Fruit fly (Drosophila melanogaster) whole organism, embryonic: Measurements from ENCODE around the gene hop.

Source experiments
- Aef1 ChIP-seq: fragments of 200-800 bp; sonication (Bioruptor generic); IDR thresholded peaks from 3 replicates; pipeline ENCODE4 v1.3.6; 2022; ENCODE audit warnings: missing biosample characterization, missing genetic modification characterization
- Blimp-1 ChIP-seq: fragments of 200-800 bp; sonication (Bioruptor generic); optimal IDR thresholded peaks from 3 replicates; lab custom pipeline; 2018; ENCODE audit warnings: missing biosample characterization, missing genetic modification characterization, mild to moderate bottlenecking, moderate library complexity, missing genetic modification reagents
- CG10267 ChIP-seq: fragments of 200-800 bp; sonication (Bioruptor generic); optimal IDR thresholded peaks from 2 replicates; lab custom pipeline; 2018; ENCODE audit warnings: missing biosample characterization, mild to moderate bottlenecking, missing genetic modification characterization, moderate library complexity
- CG10274 ChIP-seq: fragments of 200-800 bp; sonication (Bioruptor generic); optimal IDR thresholded peaks from 3 replicates; lab custom pipeline; 2017; ENCODE audit warnings: missing biosample characterization, mild to moderate bottlenecking, missing genetic modification characterization
- CG10321 ChIP-seq: fragments of 200-800 bp; sonication (Bioruptor generic); IDR thresholded peaks from 2 replicates; pipeline ENCODE4 v1.3.6; 2022; ENCODE audit warnings: missing biosample characterization, missing genetic modification characterization
- CG10979 ChIP-seq: fragments of 200-800 bp; sonication (Bioruptor generic); optimal IDR thresholded peaks from 2 replicates; lab custom pipeline; 2018; ENCODE audit warnings: missing biosample characterization, mild to moderate bottlenecking, missing genetic modification characterization, moderate library complexity
- CG12104 ChIP-seq: fragments of 200-800 bp; sonication (Bioruptor generic); optimal IDR thresholded peaks from 3 replicates; lab custom pipeline; 2016; ENCODE audit warnings: missing biosample characterization, missing genetic modification characterization
- CG12391 ChIP-seq: fragments of 200-800 bp; sonication (Bioruptor generic); optimal IDR thresholded peaks from 3 replicates; lab custom pipeline; 2018; ENCODE audit warnings: missing biosample characterization, mild to moderate bottlenecking, missing genetic modification characterization, moderate library complexity
- CG12942 ChIP-seq: fragments of 200-800 bp; sonication (Bioruptor generic); optimal IDR thresholded peaks from 3 replicates; lab custom pipeline; 2016; ENCODE audit warnings: missing biosample characterization, missing genetic modification characterization
- CG17186 ChIP-seq: fragments of 200-800 bp; sonication (Bioruptor generic); optimal IDR thresholded peaks from 3 replicates; lab custom pipeline; 2017; ENCODE audit warnings: missing biosample characterization, missing genetic modification reagents, missing genetic modification characterization
- CG17802 ChIP-seq: fragments of 200-800 bp; sonication (Bioruptor generic); optimal IDR thresholded peaks from 2 replicates; lab custom pipeline; 2018; ENCODE audit warnings: missing biosample characterization, mild to moderate bottlenecking, missing genetic modification characterization, moderate library complexity
- CG1792 ChIP-seq: fragments of 200-800 bp; sonication (Bioruptor generic); optimal IDR thresholded peaks from 2 replicates; lab custom pipeline; 2016; ENCODE audit warnings: missing biosample characterization, missing genetic modification characterization
- CG18476 ChIP-seq: fragments of 200-800 bp; sonication (Bioruptor generic); optimal IDR thresholded peaks from 2 replicates; lab custom pipeline; 2016; ENCODE audit warnings: missing biosample characterization, mild to moderate bottlenecking, missing genetic modification characterization
- CG2678 ChIP-seq: fragments of 200-800 bp; sonication (Bioruptor generic); optimal IDR thresholded peaks from 3 replicates; lab custom pipeline; 2019; ENCODE audit warnings: missing biosample characterization, mild to moderate bottlenecking, missing genetic modification characterization, moderate library complexity
- CG30020 ChIP-seq: fragments of 200-800 bp; optimal IDR thresholded peaks from 2 replicates; lab custom pipeline; 2019; ENCODE audit warnings: missing biosample characterization, mild to moderate bottlenecking, missing genetic modification characterization, moderate library complexity
- CG31388 ChIP-seq: fragments of 200-800 bp; sonication (Bioruptor generic); optimal IDR thresholded peaks from 2 replicates; lab custom pipeline; 2016; ENCODE audit warnings: missing biosample characterization, missing genetic modification characterization
- CG3726 ChIP-seq: fragments of 200-800 bp; sonication (Bioruptor generic); IDR thresholded peaks from 3 replicates; pipeline ENCODE4, ENCODE4 v1.3.6; 2022; ENCODE audit warnings: missing biosample characterization, missing genetic modification characterization
- CG4707 ChIP-seq: fragments of 200-800 bp; sonication (Bioruptor generic); optimal IDR thresholded peaks from 2 replicates; lab custom pipeline; 2018; ENCODE audit warnings: missing biosample characterization, mild to moderate bottlenecking, missing genetic modification characterization, moderate library complexity
- CG6765 ChIP-seq: fragments of 200-800 bp; sonication (Bioruptor generic); optimal IDR thresholded peaks from 3 replicates; lab custom pipeline; 2017; ENCODE audit warnings: missing biosample characterization, mild to moderate bottlenecking, missing genetic modification characterization
- D ChIP-seq, 2 experiments: fragments of 200-800 bp in 1 of 2; fragments of >200 bp in 1 of 2; sonication (Bioruptor generic) in 1 of 2; optimal IDR thresholded peaks; 2 replicates in 1 of 2; 3 replicates in 1 of 2; lab custom pipeline; 2017; ENCODE audit warnings: mild to moderate bottlenecking in 1 of 2, missing biosample characterization in 1 of 2, missing genetic modification characterization in 1 of 2, missing genetic modification reagents in 1 of 2
- Ets65A ChIP-seq: fragments of 200-800 bp; sonication (Bioruptor generic); peaks from one replicate; lab custom pipeline; 2016; ENCODE audit warnings: missing biosample characterization, missing genetic modification characterization
- Hmr ChIP-seq: fragments of 200-800 bp; sonication (Bioruptor generic); optimal IDR thresholded peaks from 3 replicates; lab custom pipeline; 2017; ENCODE audit warnings: mild to moderate bottlenecking, missing biosample characterization, missing genetic modification reagents, missing genetic modification characterization
- Kr ChIP-seq: fragments of 200-800 bp; sonication (Bioruptor generic); optimal IDR thresholded peaks from 2 replicates; lab custom pipeline; 2017; ENCODE audit warnings: missing biosample characterization, mild to moderate bottlenecking, missing genetic modification characterization
- Mad ChIP-seq: fragments of 200-800 bp; sonication (Bioruptor generic); optimal IDR thresholded peaks from 2 replicates; lab custom pipeline; 2016; ENCODE audit warnings: missing biosample characterization, missing genetic modification characterization
- Myb ChIP-seq: fragments of 200-800 bp; sonication (Bioruptor generic); optimal IDR thresholded peaks from 2 replicates; lab custom pipeline; 2016; ENCODE audit warnings: missing biosample characterization, missing genetic modification characterization
- NK7.1 ChIP-seq: fragments of 200-800 bp; sonication (Bioruptor generic); optimal IDR thresholded peaks from 3 replicates; lab custom pipeline; 2016; ENCODE audit warnings: missing biosample characterization, missing genetic modification characterization
- Oaz ChIP-seq: fragments of 200-800 bp; sonication (Bioruptor generic); IDR thresholded peaks from 2 replicates; pipeline ENCODE4 v1.3.6; 2022; ENCODE audit warnings: missing biosample characterization, missing genetic modification characterization
- Rfx ChIP-seq: fragments of 200-800 bp; sonication (Bioruptor generic); IDR thresholded peaks from 2 replicates; pipeline ENCODE4 v1.3.6; 2022; ENCODE audit warnings: missing biosample characterization, missing genetic modification characterization
- Spps ChIP-seq: fragments of 200-800 bp; sonication (Bioruptor generic); optimal IDR thresholded peaks from 2 replicates; lab custom pipeline; 2018; ENCODE audit warnings: missing biosample characterization, mild to moderate bottlenecking, missing genetic modification characterization
- ab ChIP-seq: fragments of 200-800 bp; sonication (Bioruptor generic); optimal IDR thresholded peaks from 2 replicates; lab custom pipeline; 2016; ENCODE audit warnings: missing biosample characterization, missing genetic modification characterization
- chm ChIP-seq: fragments of 200-800 bp; sonication (Bioruptor generic); IDR thresholded peaks from 2 replicates; pipeline ENCODE4 v1.3.6; 2022; ENCODE audit warnings: missing biosample characterization, missing genetic modification characterization
- ems ChIP-seq: fragments of 200-800 bp; sonication (Bioruptor generic); optimal IDR thresholded peaks from 3 replicates; lab custom pipeline; 2016; ENCODE audit warnings: missing biosample characterization, missing genetic modification characterization
- esg ChIP-seq: fragments of 200-800 bp; sonication (Bioruptor generic); conservative IDR thresholded peaks from 2 replicates; pipeline ENCODE4 v1.3.6; 2022; ENCODE audit warnings: missing biosample characterization, missing genetic modification characterization
- ham ChIP-seq: fragments of 200-800 bp; sonication (Bioruptor generic); IDR thresholded peaks from 2 replicates; pipeline ENCODE4 v1.3.6; 2022; ENCODE audit warnings: missing biosample characterization, missing genetic modification characterization
- hkb ChIP-seq, 2 experiments: fragments of 200-800 bp in 1 of 2; fragments of >200 bp in 1 of 2; sonication (Bioruptor generic) in 1 of 2; IDR thresholded peaks in 1 of 2; optimal IDR thresholded peaks in 1 of 2; 2 replicates each; pipeline versions ENCODE4 v1.3.6 to Lab custom; 2017 to 2022; ENCODE audit warnings: missing biosample characterization in 1 of 2, missing genetic modification characterization in 1 of 2
- hth ChIP-seq: fragments of >200 bp; optimal IDR thresholded peaks from 2 replicates; lab custom pipeline; 2017; ENCODE audit warnings: inconsistent platforms
- inv ChIP-seq: fragments of 200-800 bp; sonication (Bioruptor generic); IDR thresholded peaks from 2 replicates; pipeline ENCODE4 v1.3.6; 2022; ENCODE audit warnings: missing biosample characterization, missing genetic modification characterization; ENCODE audit not compliant: partially characterized antibody
- lab ChIP-seq: fragments of 200-800 bp; sonication (Bioruptor generic); optimal IDR thresholded peaks from 3 replicates; lab custom pipeline; 2017; ENCODE audit warnings: missing biosample characterization, missing genetic modification characterization, mild to moderate bottlenecking, moderate library complexity, missing genetic modification reagents
- lmd ChIP-seq: fragments of 200-800 bp; sonication (Bioruptor generic); IDR thresholded peaks from 2 replicates; pipeline ENCODE4 v1.3.6; 2022; ENCODE audit warnings: missing biosample characterization, missing genetic modification characterization
- p53 ChIP-seq: fragments of 200-800 bp; sonication (Bioruptor generic); optimal IDR thresholded peaks from 2 replicates; lab custom pipeline; 2016; ENCODE audit warnings: missing biosample characterization, missing genetic modification characterization
- pum ChIP-seq: fragments of 200-800 bp; sonication (Bioruptor generic); optimal IDR thresholded peaks from 2 replicates; lab custom pipeline; 2016; ENCODE audit warnings: missing biosample characterization, missing genetic modification characterization
- ranshi ChIP-seq: fragments of 200-800 bp; sonication (Bioruptor generic); IDR thresholded peaks from 2 replicates; pipeline ENCODE4 v1.3.6; 2022; ENCODE audit warnings: missing biosample characterization, missing genetic modification characterization
- repo ChIP-seq: fragments of 200-800 bp; sonication (Bioruptor generic); optimal IDR thresholded peaks from 2 replicates; lab custom pipeline; 2016; ENCODE audit warnings: missing biosample characterization, missing genetic modification characterization
- rib ChIP-seq: fragments of 200-800 bp; sonication (Bioruptor generic); IDR thresholded peaks from 2 replicates; pipeline ENCODE4 v1.3.6; 2022; ENCODE audit warnings: missing biosample characterization, missing genetic modification characterization
- sc ChIP-seq, 3 experiments: fragments of >200 bp in 2 of 3; fragments of 200-800 bp in 1 of 3; sonication (Bioruptor generic) in 1 of 3; optimal IDR thresholded peaks; 2 replicates in 2 of 3; 3 replicates in 1 of 3; lab custom pipeline; 2017; ENCODE audit warnings: mild to moderate bottlenecking in 1 of 3, missing biosample characterization in 1 of 3, missing genetic modification characterization in 1 of 3, missing genetic modification reagents in 1 of 3
- sima ChIP-seq: fragments of 200-800 bp; sonication (Bioruptor generic); optimal IDR thresholded peaks from 2 replicates; lab custom pipeline; 2016; ENCODE audit warnings: missing biosample characterization, missing genetic modification characterization
- z ChIP-seq: fragments of 200-800 bp; sonication (Bioruptor generic); IDR thresholded peaks from 3 replicates; pipeline ENCODE4 v1.3.6; 2022; ENCODE audit warnings: missing biosample characterization, missing genetic modification characterization
- zf30C ChIP-seq: fragments of 200-800 bp; sonication (Bioruptor generic); optimal IDR thresholded peaks from 3 replicates; lab custom pipeline; 2018; ENCODE audit warnings: missing biosample characterization, mild to moderate bottlenecking, missing genetic modification characterization

The hop gene

DNA sequence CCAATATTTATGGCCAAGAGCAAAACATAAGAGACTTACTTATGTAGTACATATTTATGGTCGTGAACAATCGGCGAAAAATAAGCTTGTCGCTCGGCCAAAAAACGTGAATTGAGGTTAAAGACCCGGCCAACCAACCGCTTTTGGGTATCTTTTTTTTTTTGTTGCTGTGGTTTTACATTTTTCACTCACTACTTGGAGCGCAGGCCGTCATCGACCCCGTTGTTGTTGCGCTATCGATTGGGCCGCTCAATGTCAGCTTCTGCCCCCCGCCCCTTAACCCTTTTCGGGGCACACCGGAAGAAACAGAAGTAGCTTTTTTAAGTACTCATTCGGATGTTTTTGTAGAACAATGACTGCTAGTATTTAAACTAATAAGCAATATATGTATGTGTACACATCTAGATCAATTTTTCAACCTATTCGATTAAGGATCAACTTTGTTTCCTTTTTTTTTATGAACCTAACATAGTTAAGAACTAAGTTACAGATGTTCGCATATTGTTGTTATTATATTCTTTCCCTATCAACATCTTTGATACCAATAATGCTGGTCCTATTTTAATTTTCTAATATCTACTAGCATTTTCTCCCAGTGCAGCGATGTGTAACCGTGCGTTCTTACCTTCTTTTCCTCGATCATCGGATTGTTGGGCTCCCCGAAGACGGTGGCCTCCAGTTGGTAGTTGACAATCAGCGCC is 29.7 kb downstream of the hop start (continued):
- TF ChIP-seq CG31388 (GFP tag; lab: Kevin White, UChicago) (no peak), CG12104 (peak; percentile 82), ham (GFP tag; lab: Robert Waterston, UW) (no peak), Spps (tag; lab: Kevin White, UChicago) (no peak), NK7.1 (peak; percentile 78), CG18476 (GFP tag; lab: Kevin White, UChicago) (peak; percentile 72), CG10267 (tag; lab: Kevin White, UChicago) (peak; percentile 73), esg (peak; percentile 63), Myb (peak; percentile 39), z (GFP tag; lab: Robert Waterston, UW) (no peak; the same call in 2 of the 3 replicates), CG10321 (0 out of 2 replicates have a peak, but pooled peaks have one; percentile 53), CG17186 (GFP tag; lab: Kevin White, UChicago) (no peak), D (optimal IDR thresholded peaks at IDR 0.05; lab: Kevin White, UChicago) (no peak), D (GFP tag; optimal IDR thresholded peaks at IDR 0.05; lab: Kevin White, UChicago) (peak; percentile 63), CG12391 (peak; percentile 80), p53 (no peak), Kr (peak; percentile 71), sima (GFP tag; lab: Kevin White, UChicago) (peak; percentile 33), hkb (optimal IDR thresholded peaks at IDR 0.05; lab: Kevin White, UChicago) (no peak), hkb (GFP tag; IDR thresholded peaks at IDR 0.05; lab: Robert Waterston, UW) (peak; percentile 74), lmd (GFP tag; lab: Robert Waterston, UW) (peak; percentile 65), pum (GFP tag; lab: Kevin White, UChicago) (peak; percentile 75), ab (no peak), CG10979 (tag; lab: Kevin White, UChicago) (peak; percentile 84), CG17802 (tag; lab: Kevin White, UChicago) (peak; percentile 26), Aef1 (GFP tag; lab: Robert Waterston, UW) (peak; percentile 39; the same call in 2 of the 3 replicates), Rfx (GFP tag; lab: Robert Waterston, UW) (peak; percentile 62; the same call in 1 of the 2 replicates), CG6765 (GFP tag; lab: Kevin White, UChicago) (peak; percentile 29), chm (GFP tag; lab: Robert Waterston, UW) (no peak), rib (GFP tag; lab: Robert Waterston, UW) (no peak), CG3726 (GFP tag; lab: Robert Waterston, UW) (no peak; the same call in 2 of the 3 replicates), CG10274 (GFP tag; lab: Kevin White, UChicago) (peak; percentile 15), CG30020 (tag; lab: Kevin White, UChicago) (no peak), sc (optimal IDR thresholded peaks at IDR 0.05; lab: Kevin White, UChicago) (no peak), sc (GFP tag; optimal IDR thresholded peaks at IDR 0.05; lab: Kevin White, UChicago) (peak; percentile 51), Oaz (GFP tag; lab: Robert Waterston, UW) (peak; percentile 57; the same call in 1 of the 2 replicates), repo (GFP tag; lab: Kevin White, UChicago) (peak; percentile 59), CG2678 (no peak), ems (GFP tag; lab: Kevin White, UChicago) (peak; percentile 52), Hmr (peak; percentile 0), inv (GFP tag; lab: Robert Waterston, UW) (no peak), hth (lab: Kevin White, UChicago) (no peak), zf30C (GFP tag; lab: Kevin White, UChicago) (peak; percentile 52), ranshi (GFP tag; lab: Robert Waterston, UW) (peak; percentile 50; the same call in 1 of the 2 replicates), Mad (GFP tag; lab: Kevin White, UChicago) (peak; percentile 52), Ets65A (GFP tag; lab: Kevin White, UChicago) (peak; percentile 89), CG1792 (no peak), CG4707 (peak; percentile 12), lab (GFP tag; lab: Kevin White, UChicago) (peak; percentile 70), CG12942 (GFP tag; lab: Kevin White, UChicago) (peak; percentile 52), Blimp-1 (GFP tag; lab: Kevin White, UChicago) (peak; percentile 73)
